Fruit fly (Drosophila melanogaster): ENCODE measurements around the gene CG43090.

dm6 chrX:6196339-6196738, 3.4 kb downstream of the CG43090 start, which contains the start of gene CG32750:
- TF ChIP-seq insv (optimal IDR thresholded peaks at IDR 0.05): no peak
- no peak for TF ChIP-seq psq (optimal IDR thresholded peaks at IDR 0.05)
- no peak for TF ChIP-seq Myc (optimal IDR thresholded peaks at IDR 0.05)
- no peak for TF ChIP-seq h (optimal IDR thresholded peaks at IDR 0.05)
- no peak for TF ChIP-seq Sin3A (optimal IDR thresholded peaks at IDR 0.05)
- no peak for TF ChIP-seq ttk (optimal IDR thresholded peaks at IDR 0.05)

Data from Kc167 (cell line).